Worm (Caenorhabditis elegans): ENCODE results near the gene srz-20.
"Not testable (repeated sequence)": the region's sequence is repeated elsewhere in the genome, so short reads cannot be mapped to it uniquely, and the experiment has no call there.

DNA sequence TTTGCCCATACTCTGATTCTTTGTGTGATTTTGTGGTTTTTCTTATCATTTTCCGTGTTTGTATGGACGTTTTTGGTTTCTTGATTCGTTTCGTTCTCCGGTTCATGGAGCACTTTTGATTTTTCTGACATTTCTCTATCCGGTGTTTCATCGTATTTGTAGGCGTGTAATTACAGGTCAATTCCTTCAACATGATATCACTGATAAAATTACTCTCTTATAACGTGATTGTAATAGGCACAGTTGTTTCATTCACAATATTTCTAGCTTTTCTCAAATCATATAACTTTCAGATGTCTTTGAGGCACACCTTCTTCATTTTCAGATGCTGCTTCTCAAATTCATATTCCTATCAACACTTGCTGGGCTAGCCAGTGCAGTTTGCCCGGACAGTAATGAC lies 17.0 kb downstream of the srz-20 start, which contains the start of gene clec-70:
- TF ChIP-seq dao-5, him-1, W03F9.2 (tag; optimal IDR thresholded peaks at IDR 0.05): not testable (repeated sequence)
